Worm (Caenorhabditis elegans) whole organism, early embryonic: ENCODE measurements around the gene Y67H2A.7.

Experiments
- B0310.2 ChIP-seq: sonication (generic microtip); optimal IDR thresholded peaks from 2 replicates; lab custom pipeline; 2016; ENCODE audit warnings: mild to moderate bottlenecking, missing genetic modification characterization, missing compliant biosample characterization
- F13C5.2 ChIP-seq: sonication (generic microtip); optimal IDR thresholded peaks from 2 replicates; lab custom pipeline; 2017; ENCODE audit warnings: mild to moderate bottlenecking, missing genetic modification characterization, inconsistent platforms, missing compliant biosample characterization
- ama-1 ChIP-seq: fragments of 150-350 bp; optimal IDR thresholded peaks from 2 replicates; lab custom pipeline; 2014
- ceh-13 ChIP-seq: fragments of 200-800 bp; sonication (Bioruptor generic); optimal IDR thresholded peaks from 2 replicates; lab custom pipeline; 2018; ENCODE audit warnings: mild to moderate bottlenecking, missing genetic modification characterization, missing compliant biosample characterization
- flt-1 ChIP-seq: fragments of 200-800 bp; sonication (Bioruptor generic); IDR thresholded peaks from 2 replicates; pipeline ENCODE4 v1.3.6; 2022; ENCODE audit warnings: missing genetic modification characterization, missing compliant biosample characterization
- hmg-4 ChIP-seq: fragments of 200-800 bp; sonication (Bioruptor generic); optimal IDR thresholded peaks from 2 replicates; lab custom pipeline; 2018; ENCODE audit warnings: mild to moderate bottlenecking, missing genetic modification characterization, missing compliant biosample characterization
- hnd-1 ChIP-seq: sonication (generic microtip); optimal IDR thresholded peaks from 2 replicates; lab custom pipeline; 2016; ENCODE audit warnings: missing genetic modification characterization, missing compliant biosample characterization
- pes-1 ChIP-seq: fragments of 200-800 bp; sonication (Bioruptor generic); IDR thresholded peaks from 2 replicates; pipeline ENCODE4 v1.3.6; 2022; ENCODE audit warnings: missing genetic modification reagents, missing genetic modification characterization, missing compliant biosample characterization
- scrt-1 ChIP-seq: fragments of 200-800 bp; sonication (Bioruptor generic); IDR thresholded peaks from 2 replicates; pipeline ENCODE4 v1.3.6; 2022; ENCODE audit warnings: missing genetic modification characterization, missing compliant biosample characterization
- sea-1 ChIP-seq: fragments of 200-800 bp; sonication (Bioruptor generic); conservative IDR thresholded peaks from 2 replicates; pipeline ENCODE4 v1.3.6; 2022; ENCODE audit warnings: missing genetic modification characterization, missing compliant biosample characterization
- tbx-11 ChIP-seq: fragments of 200-800 bp; sonication (Bioruptor generic); IDR thresholded peaks from 2 replicates; pipeline ENCODE4 v1.3.6; 2022; ENCODE audit warnings: missing genetic modification characterization, missing compliant biosample characterization
- tra-4 ChIP-seq: sonication (generic microtip); optimal IDR thresholded peaks from 2 replicates; lab custom pipeline; 2017; ENCODE audit warnings: missing genetic modification characterization, missing compliant biosample characterization

Y67H2A.7 gene

ce11 chrIV:13360144-13360543 is 56.6 kb downstream of the Y67H2A.7 start, which contains the start of gene Y62E10A.3:
Gene Y62E10A.3 (minus strand): TSS chrIV:13360244.
- TF ChIP-seq hnd-1 (tag; lab: Kevin White, UChicago): no peak
- TF ChIP-seq sea-1 (GFP tag; lab: Robert Waterston, UW): no peak
- no peak for TF ChIP-seq pes-1 (GFP tag; lab: Robert Waterston, UW)
- no peak for TF ChIP-seq ceh-13 (GFP tag; lab: Kevin White, UChicago)
- no peak for TF ChIP-seq scrt-1
- TF ChIP-seq F13C5.2 (tag; lab: Kevin White, UChicago): no peak
- TF ChIP-seq tbx-11: no peak
- TF ChIP-seq B0310.2 (tag; lab: Kevin White, UChicago): no peak
- no peak for TF ChIP-seq ama-1
- no peak for TF ChIP-seq hmg-4 (GFP tag; lab: Kevin White, UChicago)
- TF ChIP-seq tra-4 (tag; lab: Kevin White, UChicago): no peak
- no peak for TF ChIP-seq flt-1 (GFP tag; lab: Robert Waterston, UW)
